Worm (Caenorhabditis elegans): ENCODE results near the gene swd-2.2.

swd-2.2 gene

DNA sequence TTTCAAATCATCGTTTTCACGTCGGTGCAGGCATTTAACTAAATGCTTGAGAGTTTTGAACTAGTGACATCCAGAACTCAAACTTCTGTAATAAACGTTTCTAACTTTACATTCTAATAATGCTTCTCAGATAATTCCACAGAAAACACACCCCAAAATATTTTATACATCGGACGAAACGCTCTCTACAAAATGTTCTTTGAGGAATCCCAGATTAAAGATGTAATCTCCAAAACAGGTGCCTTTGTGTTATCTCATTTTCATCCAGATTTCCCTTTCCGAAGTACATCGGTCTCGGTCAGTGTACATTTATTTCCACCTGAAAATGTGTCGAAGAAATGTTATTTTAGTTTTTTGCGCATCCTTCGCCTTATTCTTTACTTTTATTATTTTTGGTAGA, 30.5 kb downstream of the swd-2.2 start, which contains the start of gene C33H5.2:
Gene C33H5.2 (plus strand): TSS at position 301 of the 400 bp plus-strand sequence.
- TF ChIP-seq nhr-11 (tag; optimal IDR thresholded peaks at IDR 0.05) (no peak), T23F11.4 (GFP tag; optimal IDR thresholded peaks at IDR 0.05) (no peak), ceh-9 (tag; optimal IDR thresholded peaks at IDR 0.05) (no peak), elt-2 (tag; optimal IDR thresholded peaks at IDR 0.05) (no peak), ceh-34 (tag; optimal IDR thresholded peaks at IDR 0.05) (no peak), npax-4 (tag; optimal IDR thresholded peaks at IDR 0.05) (no peak), F13H6.1 (tag; optimal IDR thresholded peaks at IDR 0.05) (no peak), ceh-45 (GFP tag; IDR thresholded peaks at IDR 0.05) (no peak)

DNA sequence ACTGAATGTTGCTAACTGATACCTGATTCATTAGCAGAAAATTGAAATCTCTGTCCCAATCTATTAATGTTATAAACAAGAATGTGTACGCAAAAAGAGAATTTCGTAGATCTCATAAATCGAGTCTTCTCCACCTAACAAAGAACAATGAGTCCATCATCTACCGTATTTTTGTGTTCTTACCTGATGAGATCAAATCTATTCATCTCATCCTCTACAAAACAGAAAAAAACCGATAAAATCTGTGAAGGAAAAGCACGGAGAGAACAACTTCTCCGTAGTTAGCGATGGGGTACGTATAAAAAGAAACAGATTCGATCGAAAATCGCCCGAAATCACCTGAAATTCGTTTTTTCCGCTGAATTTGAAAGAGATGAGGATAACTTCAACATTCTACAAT, 34.4 kb downstream of the swd-2.2 start, which contains the start of gene C33H5.1:
Gene C33H5.1 (plus strand): TSS at position 330 of the 400 bp plus-strand sequence.
- TF ChIP-seq pax-1 (tag; optimal IDR thresholded peaks at IDR 0.05) (no peak), C38D4.7 (GFP tag; optimal IDR thresholded peaks at IDR 0.05) (no peak), ceh-34 (tag; optimal IDR thresholded peaks at IDR 0.05) (no peak), unc-42 (tag; optimal IDR thresholded peaks at IDR 0.05) (no peak), F13H6.1 (tag; optimal IDR thresholded peaks at IDR 0.05) (no peak), ceh-18 (tag; optimal IDR thresholded peaks at IDR 0.05) (no peak), pha-2 (tag; optimal IDR thresholded peaks at IDR 0.05) (no peak), mec-3 (tag; optimal IDR thresholded peaks at IDR 0.05; ENCODE audit: borderline replicate concordance) (no peak), hlh-6 (tag; optimal IDR thresholded peaks at IDR 0.05) (no peak), pat-9 (tag; optimal IDR thresholded peaks at IDR 0.05) (no peak), elt-2 (tag; optimal IDR thresholded peaks at IDR 0.05) (no peak), hlh-30 (tag; optimal IDR thresholded peaks at IDR 0.05; ENCODE audit: insufficient read depth) (no peak), odd-2 (tag; optimal IDR thresholded peaks at IDR 0.05) (no peak), ceh-6 (GFP tag; optimal IDR thresholded peaks at IDR 0.05) (no peak), sdc-2 (tag; optimal IDR thresholded peaks at IDR 0.05) (no peak)

DNA sequence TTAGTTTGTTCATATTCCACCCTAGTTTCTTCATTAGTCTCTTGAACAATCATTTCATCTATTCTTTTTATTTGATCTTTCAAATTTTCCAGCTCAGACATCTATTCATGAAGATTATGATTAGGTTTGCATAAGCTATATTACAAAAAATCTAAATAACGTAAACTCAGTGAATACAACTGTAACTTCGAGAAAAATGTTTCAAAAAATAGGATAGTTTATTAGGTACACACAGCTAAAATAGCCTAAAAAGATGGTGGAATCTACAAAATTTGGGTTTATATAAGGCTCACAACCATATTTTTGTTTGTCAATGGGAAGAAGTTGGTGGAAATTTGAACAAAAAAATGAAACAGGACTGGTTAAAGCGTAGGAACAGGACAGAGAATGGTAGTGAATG, 38.5 kb downstream of the swd-2.2 start, which contains the start of gene zgpa-1:
Gene zgpa-1 (minus strand): TSS at position 101 of the 400 bp plus-strand sequence.
- TF ChIP-seq ceh-24 (tag; optimal IDR thresholded peaks at IDR 0.05) (no peak), ceh-14 (tag; optimal IDR thresholded peaks at IDR 0.05) (no peak), ama-1 (optimal IDR thresholded peaks at IDR 0.05) (no peak), ztf-16 (tag; optimal IDR thresholded peaks at IDR 0.05) (no peak), unc-55 (GFP tag; optimal IDR thresholded peaks at IDR 0.05) (no peak), ceh-6 (GFP tag; optimal IDR thresholded peaks at IDR 0.05) (no peak), ceh-31 (tag; optimal IDR thresholded peaks at IDR 0.05) (no peak), ceh-18 (tag; optimal IDR thresholded peaks at IDR 0.05) (no peak), nhr-11 (tag; optimal IDR thresholded peaks at IDR 0.05) (no peak), unc-42 (tag; optimal IDR thresholded peaks at IDR 0.05) (no peak), ceh-34 (tag; optimal IDR thresholded peaks at IDR 0.05) (no peak), sox-2 (GFP tag; IDR thresholded peaks at IDR 0.05) (no peak), mec-3 (tag; optimal IDR thresholded peaks at IDR 0.05; ENCODE audit: borderline replicate concordance) (no peak), lin-11 (tag; optimal IDR thresholded peaks at IDR 0.05) (no peak), nhr-232 (tag; optimal IDR thresholded peaks at IDR 0.05) (no peak), ceh-9 (tag; optimal IDR thresholded peaks at IDR 0.05) (no peak)

DNA sequence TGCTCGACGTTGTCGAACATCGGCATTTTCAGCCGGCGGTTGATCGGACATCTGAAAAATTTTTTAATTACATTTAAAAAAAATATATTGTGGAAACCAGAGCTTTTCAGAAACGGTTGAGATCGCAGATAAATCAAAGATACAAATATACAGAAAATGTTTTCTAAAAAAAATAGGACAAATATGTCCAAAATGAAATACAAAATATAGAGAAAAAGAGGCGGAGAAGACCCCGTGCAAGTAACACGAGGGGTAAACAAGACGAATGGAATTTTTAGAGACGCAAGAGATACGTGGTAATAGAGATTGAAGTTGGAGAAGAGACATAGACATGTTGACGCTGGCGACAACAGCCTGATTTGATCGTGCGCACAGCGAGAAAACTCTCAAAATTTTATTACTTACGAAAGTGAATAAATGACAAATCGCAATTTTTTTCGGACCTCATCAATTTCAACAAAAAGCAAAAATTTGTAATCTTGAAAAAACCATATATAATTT, 41.5 kb downstream of the swd-2.2 start, which contains the start of gene cdgs-1:
Gene cdgs-1 (minus strand): TSS at position 51 of the 501 bp plus-strand sequence.
- TF ChIP-seq mec-3 (tag; optimal IDR thresholded peaks at IDR 0.05; ENCODE audit: borderline replicate concordance), result no peak
- TF ChIP-seq ceh-19 (GFP tag; optimal IDR thresholded peaks at IDR 0.05), result no peak
- peak; percentile 68 for TF ChIP-seq hlh-30 (tag; optimal IDR thresholded peaks at IDR 0.05; ENCODE audit: insufficient read depth)
- TF ChIP-seq pqm-1 (tag; optimal IDR thresholded peaks at IDR 0.05), result no peak
- TF ChIP-seq hlh-15 (tag; optimal IDR thresholded peaks at IDR 0.05), result no peak
- no peak for TF ChIP-seq eyg-1 (tag; optimal IDR thresholded peaks at IDR 0.05)
- TF ChIP-seq unc-42 (tag; optimal IDR thresholded peaks at IDR 0.05), result peak; percentile 78
- TF ChIP-seq nfya-1 (tag; optimal IDR thresholded peaks at IDR 0.05), result peak; percentile 31
- no peak for TF ChIP-seq ceh-31 (tag; optimal IDR thresholded peaks at IDR 0.05)
